Worm (Caenorhabditis elegans) whole organism, L2 larva: Measurements from ENCODE around the gene D1014.4.

Experiments
- gmeb-1 ChIP-seq: fragments of 150-350 bp; optimal IDR thresholded peaks from 2 replicates; lab custom pipeline; 2014; ENCODE audit warnings: missing biosample characterization, missing genetic modification characterization
- nhr-12 ChIP-seq: fragments of 150-350 bp; optimal IDR thresholded peaks from 2 replicates; lab custom pipeline; 2014; ENCODE audit warnings: missing biosample characterization, missing genetic modification characterization
- ztf-11 ChIP-seq: sonication (generic microtip); optimal IDR thresholded peaks from 2 replicates; lab custom pipeline; 2017; ENCODE audit warnings: missing biosample characterization, missing genetic modification characterization

DNA sequence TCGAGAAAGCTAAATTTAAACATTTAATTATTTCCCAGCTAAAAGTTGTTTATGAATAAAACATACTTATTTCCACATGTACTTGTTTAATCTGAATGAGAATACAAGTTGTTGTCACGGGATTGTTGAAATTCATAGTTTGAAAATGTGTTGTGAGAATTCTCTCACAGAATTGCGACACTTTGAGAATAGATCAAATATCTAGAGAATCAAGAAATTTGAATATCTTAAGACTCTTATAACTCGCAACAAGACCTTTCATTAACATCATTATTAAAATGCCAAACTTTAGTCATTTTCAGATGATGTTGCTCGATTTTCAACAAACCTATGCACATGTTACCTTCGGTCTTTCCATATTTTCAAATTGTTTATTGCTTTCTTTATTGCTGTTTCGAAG lies 30.1 kb upstream of the D1014.4 start, which contains the start of gene str-90:
- no peak for TF ChIP-seq ztf-11 (tag; lab: Kevin White, UChicago)
- no peak for TF ChIP-seq nhr-12 (tag; lab: Kevin White, UChicago)
- no peak for TF ChIP-seq gmeb-1
